Fruit fly (Drosophila melanogaster) whole organism, prepupa: ENCODE measurements around the gene CG14187.

Experiments
- CG10631 ChIP-seq: fragments of 200-800 bp; sonication (Bioruptor generic); optimal IDR thresholded peaks from 2 replicates; lab custom pipeline; 2016; ENCODE audit warnings: missing biosample characterization, missing genetic modification characterization
- Ets96B ChIP-seq: fragments of 200-800 bp; optimal IDR thresholded peaks from 2 replicates; lab custom pipeline; 2019; ENCODE audit warnings: missing biosample characterization, mild to moderate bottlenecking, missing genetic modification characterization, moderate library complexity
- Sox14 ChIP-seq: fragments of 200-800 bp; sonication (Bioruptor generic); optimal IDR thresholded peaks from 3 replicates; lab custom pipeline; 2016; ENCODE audit warnings: missing biosample characterization, missing genetic modification characterization

DNA sequence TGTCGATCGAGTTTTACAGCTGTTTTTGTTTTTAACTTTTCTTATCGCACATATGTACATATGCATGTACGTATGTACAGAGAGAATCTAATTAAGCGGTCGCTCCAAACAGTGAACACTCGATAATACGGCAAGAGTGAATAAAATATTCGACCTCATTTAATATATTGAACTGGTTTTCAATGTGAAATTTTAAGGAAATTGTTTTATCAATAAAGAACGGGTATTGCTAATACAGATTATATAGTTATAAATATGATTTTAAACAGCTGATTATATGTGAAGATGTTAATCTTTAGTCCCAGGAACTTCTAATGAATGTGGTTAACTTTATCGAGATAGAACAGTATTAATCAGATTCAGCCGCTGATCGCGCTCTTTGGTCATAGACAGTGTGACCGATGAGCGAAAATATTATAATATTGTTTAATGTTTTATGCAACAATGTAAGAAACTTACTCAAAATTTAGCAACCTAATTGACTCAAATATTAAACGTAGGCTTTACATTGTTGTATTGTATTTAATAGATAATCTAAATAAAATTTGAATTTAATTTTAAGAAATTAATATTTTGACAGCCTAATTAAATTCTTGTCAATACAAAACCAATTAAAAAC, 28.1 kb upstream of the CG14187 start, which contains the start of gene CG7328:
- TF ChIP-seq Sox14 (GFP tag; lab: Kevin White, UChicago) (no peak), Ets96B (tag; lab: Kevin White, UChicago) (no peak), CG10631 (no peak)
